Worm (Caenorhabditis elegans) whole organism, late embryonic: ENCODE results near the gene Y45G5AM.3.

ENCODE experiments used
- K09A11.1 ChIP-seq: sonication (generic microtip); optimal IDR thresholded peaks from 2 replicates; lab custom pipeline; 2017; ENCODE audit warnings: antibody characterized with exemption, mild to moderate bottlenecking, missing genetic modification characterization, missing compliant biosample characterization; ENCODE audit not compliant: insufficient read depth
- ceh-45 ChIP-seq: fragments of 200-800 bp; sonication (Bioruptor generic); IDR thresholded peaks from 2 replicates; pipeline ENCODE4 v1.3.6; 2022; ENCODE audit warnings: missing genetic modification reagents, missing genetic modification characterization, missing compliant biosample characterization
- hlh-15 ChIP-seq: sonication (generic microtip); optimal IDR thresholded peaks from 2 replicates; lab custom pipeline; 2016; ENCODE audit warnings: missing genetic modification characterization, missing compliant biosample characterization
- hlh-30 ChIP-seq: sonication (generic microtip); optimal IDR thresholded peaks from 2 replicates; lab custom pipeline; 2017; ENCODE audit warnings: antibody characterized with exemption, missing genetic modification characterization, missing compliant biosample characterization; ENCODE audit not compliant: insufficient read depth
- hlh-6 ChIP-seq: sonication (generic microtip); optimal IDR thresholded peaks from 2 replicates; lab custom pipeline; 2016; ENCODE audit warnings: missing genotype, missing genetic modification characterization, missing compliant biosample characterization
- nfya-1 ChIP-seq: sonication (generic microtip); optimal IDR thresholded peaks from 2 replicates; lab custom pipeline; 2017; ENCODE audit warnings: missing genetic modification characterization, mild to moderate bottlenecking, missing compliant biosample characterization, antibody characterized with exemption, moderate library complexity
- pha-4 ChIP-seq: fragments of 150-350 bp; optimal IDR thresholded peaks from 2 replicates; lab custom pipeline; 2018; ENCODE audit warnings: missing biosample characterization, missing genetic modification reagents, missing genetic modification characterization
- pqm-1 ChIP-seq: sonication (generic microtip); optimal IDR thresholded peaks from 2 replicates; lab custom pipeline; 2016; ENCODE audit warnings: missing genetic modification characterization, missing compliant biosample characterization
- pros-1 ChIP-seq: fragments of 150-350 bp; optimal IDR thresholded peaks from 2 replicates; lab custom pipeline; 2014; ENCODE audit warnings: missing biosample characterization, missing genetic modification reagents, missing genetic modification characterization
- syd-9 ChIP-seq: sonication (generic microtip); optimal IDR thresholded peaks from 2 replicates; lab custom pipeline; 2016; ENCODE audit warnings: mild to moderate bottlenecking, missing genetic modification characterization, moderate library complexity, missing compliant biosample characterization
- tbx-2 ChIP-seq: sonication (generic microtip); optimal IDR thresholded peaks from 2 replicates; lab custom pipeline; 2016; ENCODE audit warnings: missing genetic modification characterization, missing compliant biosample characterization

ce11 chrV:4190232-4190631, 25.9 kb downstream of the Y45G5AM.3 start:
- TF ChIP-seq pqm-1 (tag; lab: Kevin White, UChicago) (no peak), pha-4 (tag; lab: Kevin White, UChicago) (no peak), K09A11.1 (tag; lab: Kevin White, UChicago) (no peak), pros-1 (tag; lab: Kevin White, UChicago) (no peak), syd-9 (tag; lab: Kevin White, UChicago) (no peak), nfya-1 (tag; lab: Kevin White, UChicago) (no peak), hlh-30 (no peak), hlh-6 (no peak), hlh-15 (tag; lab: Kevin White, UChicago) (no peak), tbx-2 (no peak), ceh-45 (GFP tag; lab: Robert Waterston, UW) (no peak)
